Fruit fly (Drosophila melanogaster) whole organism, embryonic: ENCODE results near the gene Ugt49B2.

Experiments used
- Bgb ChIP-seq: fragments of 200-800 bp; sonication (Bioruptor generic); IDR thresholded peaks from 2 replicates; pipeline ENCODE4 v1.3.6; 2022; ENCODE audit warnings: missing biosample characterization, missing genetic modification characterization; ENCODE audit not compliant: partially characterized antibody
- CG10366 ChIP-seq: fragments of 200-800 bp; sonication (Bioruptor generic); IDR thresholded peaks from 2 replicates; pipeline ENCODE4 v1.3.6; 2022; ENCODE audit warnings: missing biosample characterization, missing genetic modification characterization
- CG12219 ChIP-seq: fragments of 200-800 bp; sonication (Bioruptor generic); optimal IDR thresholded peaks from 3 replicates; lab custom pipeline; 2018; ENCODE audit warnings: missing biosample characterization, mild to moderate bottlenecking, missing genetic modification characterization
- CG12299 ChIP-seq: fragments of 200-800 bp; sonication (Bioruptor generic); optimal IDR thresholded peaks from 2 replicates; lab custom pipeline; 2018; ENCODE audit warnings: missing biosample characterization, mild to moderate bottlenecking, missing genetic modification characterization
- CG14014 ChIP-seq: fragments of 200-800 bp; sonication (Bioruptor generic); IDR thresholded peaks from 2 replicates; pipeline ENCODE4 v1.3.6; 2022; ENCODE audit warnings: missing biosample characterization, missing genetic modification characterization
- CG14667 ChIP-seq: fragments of 200-800 bp; sonication (Bioruptor generic); IDR thresholded peaks from 2 replicates; pipeline ENCODE4 v1.3.6; 2022; ENCODE audit warnings: missing biosample characterization, missing genetic modification characterization
- CG16815 ChIP-seq: fragments of 200-800 bp; sonication (Bioruptor generic); optimal IDR thresholded peaks from 3 replicates; lab custom pipeline; 2017; ENCODE audit warnings: missing biosample characterization, mild to moderate bottlenecking, missing genetic modification characterization
- CG17568 ChIP-seq: fragments of 200-800 bp; sonication (Bioruptor generic); optimal IDR thresholded peaks from 2 replicates; lab custom pipeline; 2018; ENCODE audit warnings: missing biosample characterization, mild to moderate bottlenecking, missing genetic modification characterization, moderate library complexity
- CG1792 ChIP-seq: fragments of 200-800 bp; sonication (Bioruptor generic); optimal IDR thresholded peaks from 2 replicates; lab custom pipeline; 2016; ENCODE audit warnings: missing biosample characterization, missing genetic modification characterization
- CG30403 ChIP-seq: fragments of 200-800 bp; sonication (Bioruptor generic); optimal IDR thresholded peaks from 3 replicates; lab custom pipeline; 2016; ENCODE audit warnings: missing biosample characterization, missing genetic modification characterization
- CG3065 ChIP-seq: fragments of 200-800 bp; sonication (Bioruptor generic); optimal IDR thresholded peaks from 2 replicates; lab custom pipeline; 2016; ENCODE audit warnings: missing biosample characterization, missing genetic modification characterization
- CG31365 ChIP-seq: fragments of 200-800 bp; sonication (Bioruptor generic); optimal IDR thresholded peaks from 2 replicates; lab custom pipeline; 2018; ENCODE audit warnings: missing biosample characterization, mild to moderate bottlenecking, missing genetic modification characterization
- CG33557 ChIP-seq: fragments of 200-800 bp; sonication (Bioruptor generic); optimal IDR thresholded peaks from 2 replicates; lab custom pipeline; 2019; ENCODE audit warnings: missing biosample characterization, mild to moderate bottlenecking, missing genetic modification characterization, moderate library complexity
- CG4282 ChIP-seq: fragments of 200-800 bp; sonication (Bioruptor generic); optimal IDR thresholded peaks from 2 replicates; lab custom pipeline; 2016; ENCODE audit warnings: missing biosample characterization, missing genetic modification characterization
- CG7556 ChIP-seq: fragments of 200-800 bp; sonication (Bioruptor generic); optimal IDR thresholded peaks from 2 replicates; lab custom pipeline; 2017; ENCODE audit warnings: missing biosample characterization, mild to moderate bottlenecking, missing genetic modification characterization
- CG7786 ChIP-seq: fragments of 200-800 bp; sonication (Bioruptor generic); optimal IDR thresholded peaks from 2 replicates; lab custom pipeline; 2016; ENCODE audit warnings: missing biosample characterization, missing genetic modification characterization
- CG8281 ChIP-seq: fragments of 200-800 bp; sonication (Bioruptor generic); optimal IDR thresholded peaks from 2 replicates; lab custom pipeline; 2018; ENCODE audit warnings: missing biosample characterization, mild to moderate bottlenecking, missing genetic modification characterization, moderate library complexity
- CG8388 ChIP-seq: fragments of 200-800 bp; sonication (Bioruptor generic); optimal IDR thresholded peaks from 2 replicates; lab custom pipeline; 2019; ENCODE audit warnings: missing biosample characterization, mild to moderate bottlenecking, missing genetic modification characterization, moderate library complexity
- CG8924 ChIP-seq: fragments of 200-800 bp; optimal IDR thresholded peaks from 3 replicates; lab custom pipeline; 2019; ENCODE audit warnings: missing biosample characterization, mild to moderate bottlenecking, missing genetic modification characterization, moderate library complexity
- Camta ChIP-seq: fragments of 200-800 bp; sonication (Bioruptor generic); optimal IDR thresholded peaks from 2 replicates; lab custom pipeline; 2016; ENCODE audit warnings: missing biosample characterization, missing genetic modification characterization
- Dad ChIP-seq: fragments of 200-800 bp; sonication (Bioruptor generic); optimal IDR thresholded peaks from 3 replicates; lab custom pipeline; 2016; ENCODE audit warnings: missing biosample characterization, missing genetic modification characterization
- Dek ChIP-seq: fragments of 200-800 bp; sonication (Bioruptor generic); optimal IDR thresholded peaks from 3 replicates; lab custom pipeline; 2019; ENCODE audit warnings: missing biosample characterization, mild to moderate bottlenecking, missing genetic modification characterization, moderate library complexity
- Dip3 ChIP-seq: fragments of 200-800 bp; sonication (Bioruptor generic); optimal IDR thresholded peaks from 3 replicates; lab custom pipeline; 2016; ENCODE audit warnings: missing biosample characterization, missing genetic modification characterization
- E2f2 ChIP-seq: fragments of 200-800 bp; sonication (Bioruptor generic); IDR thresholded peaks from 2 replicates; pipeline ENCODE4 v1.3.6; 2022; ENCODE audit warnings: missing biosample characterization, missing genetic modification characterization
- Fer2 ChIP-seq: fragments of 200-800 bp; sonication (Bioruptor generic); optimal IDR thresholded peaks from 2 replicates; lab custom pipeline; 2018; ENCODE audit warnings: missing biosample characterization, mild to moderate bottlenecking, missing genetic modification characterization, moderate library complexity
- Gsc ChIP-seq: fragments of 200-800 bp; sonication (Bioruptor generic); IDR thresholded peaks from 2 replicates; pipeline ENCODE4 v1.3.6; 2022; ENCODE audit warnings: missing biosample characterization, missing genetic modification characterization
- Hmr ChIP-seq: fragments of 200-800 bp; sonication (Bioruptor generic); optimal IDR thresholded peaks from 3 replicates; lab custom pipeline; 2017; ENCODE audit warnings: mild to moderate bottlenecking, missing biosample characterization, missing genetic modification reagents, missing genetic modification characterization
- Hr39 ChIP-seq: fragments of >200 bp; optimal IDR thresholded peaks from 2 replicates; lab custom pipeline; 2017
- Kr ChIP-seq: fragments of 200-800 bp; sonication (Bioruptor generic); optimal IDR thresholded peaks from 2 replicates; lab custom pipeline; 2017; ENCODE audit warnings: missing biosample characterization, mild to moderate bottlenecking, missing genetic modification characterization
- Lpt ChIP-seq: fragments of >200 bp; optimal IDR thresholded peaks from 2 replicates; lab custom pipeline; 2018; ENCODE audit warnings: missing biosample characterization, missing genetic modification characterization
- Pdp1 ChIP-seq, 2 experiments: fragments of 200-800 bp; sonication (Bioruptor generic); optimal IDR thresholded peaks; 3 replicates each; lab custom pipeline; 2016; ENCODE audit warnings: missing biosample characterization in 2 of 2, missing genetic modification characterization in 2 of 2, mild to moderate bottlenecking in 1 of 2, moderate library complexity in 1 of 2
- amos ChIP-seq: fragments of 200-800 bp; sonication (Bioruptor generic); IDR thresholded peaks from 2 replicates; pipeline ENCODE4 v1.3.6; 2022; ENCODE audit warnings: missing biosample characterization, missing genetic modification characterization; ENCODE audit not compliant: partially characterized antibody
- ato ChIP-seq: fragments of 200-800 bp; sonication (Bioruptor generic); IDR thresholded peaks from 2 replicates; pipeline ENCODE4 v1.3.6; 2022; ENCODE audit warnings: missing biosample characterization, missing genetic modification characterization; ENCODE audit not compliant: partially characterized antibody
- bbx ChIP-seq: fragments of 200-800 bp; sonication (Bioruptor generic); IDR thresholded peaks from 2 replicates; pipeline ENCODE4 v1.3.6; 2022; ENCODE audit warnings: missing biosample characterization, missing genetic modification characterization; ENCODE audit not compliant: partially characterized antibody
- cg ChIP-seq: fragments of 200-800 bp; sonication (Bioruptor generic); optimal IDR thresholded peaks from 3 replicates; lab custom pipeline; 2019; ENCODE audit warnings: missing biosample characterization, mild to moderate bottlenecking, missing genetic modification characterization, moderate library complexity
- dati ChIP-seq: fragments of 200-800 bp; sonication (Bioruptor generic); IDR thresholded peaks from 2 replicates; pipeline ENCODE4 v1.3.6; 2022; ENCODE audit warnings: missing biosample characterization, missing genetic modification characterization
- dysf ChIP-seq: fragments of 200-800 bp; sonication (Bioruptor generic); IDR thresholded peaks from 3 replicates; pipeline ENCODE4 v1.3.6; 2022; ENCODE audit warnings: missing biosample characterization, missing genetic modification characterization
- gcm2 ChIP-seq: fragments of 200-800 bp; sonication (Bioruptor generic); optimal IDR thresholded peaks from 2 replicates; lab custom pipeline; 2016; ENCODE audit warnings: missing biosample characterization, missing genetic modification characterization
- gfzf ChIP-seq: fragments of 200-800 bp; sonication (Bioruptor generic); optimal IDR thresholded peaks from 2 replicates; lab custom pipeline; 2016; ENCODE audit warnings: missing biosample characterization, mild to moderate bottlenecking, missing genetic modification characterization, moderate library complexity
- hth ChIP-seq: fragments of >200 bp; optimal IDR thresholded peaks from 2 replicates; lab custom pipeline; 2017; ENCODE audit warnings: inconsistent platforms
- jumu ChIP-seq: fragments of 200-800 bp; sonication (Bioruptor generic); optimal IDR thresholded peaks from 3 replicates; lab custom pipeline; 2016; ENCODE audit warnings: missing biosample characterization, missing genetic modification characterization
- ken ChIP-seq: fragments of 200-800 bp; sonication (Bioruptor generic); IDR thresholded peaks from 3 replicates; pipeline ENCODE4 v1.3.6; 2022; ENCODE audit warnings: missing biosample characterization, missing genetic modification characterization
- nom ChIP-seq: fragments of 200-800 bp; sonication (Bioruptor generic); optimal IDR thresholded peaks from 2 replicates; lab custom pipeline; 2017; ENCODE audit warnings: missing biosample characterization, missing genetic modification characterization, mild to moderate bottlenecking, moderate library complexity, missing genetic modification reagents
- pan ChIP-seq, 4 experiments: fragments of >200 bp in 3 of 4; fragments of 200-800 bp in 1 of 4; sonication (Bioruptor generic) in 1 of 4; optimal IDR thresholded peaks in 3 of 4; IDR thresholded peaks in 1 of 4; 2 replicates each; pipeline versions ENCODE4 v1.3.6 to Lab custom; 2017 to 2022; ENCODE audit warnings: missing biosample characterization in 2 of 4, missing genetic modification characterization in 2 of 4, mixed read lengths in 1 of 4
- rib ChIP-seq: fragments of 200-800 bp; sonication (Bioruptor generic); IDR thresholded peaks from 2 replicates; pipeline ENCODE4 v1.3.6; 2022; ENCODE audit warnings: missing biosample characterization, missing genetic modification characterization
- so ChIP-seq: fragments of 200-800 bp; sonication (Bioruptor generic); IDR thresholded peaks from 3 replicates; pipeline ENCODE4 v1.3.6; 2022; ENCODE audit warnings: missing biosample characterization, missing genetic modification characterization
- stwl ChIP-seq: fragments of 200-800 bp; sonication (Bioruptor generic); optimal IDR thresholded peaks from 3 replicates; lab custom pipeline; 2018; ENCODE audit warnings: missing biosample characterization, mild to moderate bottlenecking, missing genetic modification characterization, moderate library complexity
- tup ChIP-seq: fragments of 200-800 bp; sonication (Bioruptor generic); optimal IDR thresholded peaks from 2 replicates; lab custom pipeline; 2016; ENCODE audit warnings: missing biosample characterization, mild to moderate bottlenecking, missing genetic modification characterization, moderate library complexity
- twi ChIP-seq: fragments of 200-800 bp; optimal IDR thresholded peaks from 2 replicates; lab custom pipeline; 2019; ENCODE audit warnings: missing biosample characterization, mild to moderate bottlenecking, missing genetic modification characterization, moderate library complexity
- vvl ChIP-seq: fragments of 200-800 bp; sonication (Bioruptor generic); IDR thresholded peaks from 2 replicates; pipeline ENCODE4 v1.3.6; 2022; ENCODE audit warnings: missing biosample characterization, missing genetic modification characterization

Ugt49B2 gene

dm6 chr3R:21376859-21377607 is 22.5 kb downstream of the Ugt49B2 start (continued):
- TF ChIP-seq so (no peak), Camta (GFP tag; lab: Kevin White, UChicago) (no peak), CG12219 (no peak), nom (GFP tag; lab: Kevin White, UChicago) (peak; percentile 30), CG3065 (no peak), CG31365 (no peak), CG33557 (GFP tag; lab: Kevin White, UChicago) (peak; percentile 39), CG16815 (GFP tag; lab: Kevin White, UChicago) (no peak), Fer2 (no peak), CG14667 (no peak), dysf (GFP tag; lab: Robert Waterston, UW) (no peak), CG10366 (GFP tag; lab: Robert Waterston, UW) (no peak), dati (GFP tag; lab: Robert Waterston, UW) (no peak), ato (peak; percentile 72), E2f2 (GFP tag; lab: Robert Waterston, UW) (peak; percentile 43), twi (tag; lab: Kevin White, UChicago) (no peak), amos (GFP tag; lab: Robert Waterston, UW) (peak; percentile 90), stwl (peak; percentile 50), Dek (peak; percentile 39), gcm2 (GFP tag; lab: Kevin White, UChicago) (no peak), jumu (GFP tag; lab: Kevin White, UChicago) (no peak), cg (GFP tag; lab: Kevin White, UChicago) (no peak), rib (GFP tag; lab: Robert Waterston, UW) (0 out of 2 replicates have a peak, but pooled peaks have one; percentile 12), Pdp1 (GFP tag; optimal IDR thresholded peaks at IDR 0.05; lab: Kevin White, UChicago) (peak in 1 of 2 experiments; percentile 15), Gsc (GFP tag; lab: Robert Waterston, UW) (no peak), Kr (no peak), Bgb (GFP tag; lab: Robert Waterston, UW) (peak; percentile 87), tup (GFP tag; lab: Kevin White, UChicago) (no peak), Dad (no peak), CG30403 (GFP tag; lab: Kevin White, UChicago) (peak; percentile 9), CG14014 (GFP tag; lab: Robert Waterston, UW) (no peak), CG8924 (tag; lab: Kevin White, UChicago) (peak; percentile 1), CG7556 (no peak), vvl (GFP tag; lab: Robert Waterston, UW) (no peak), CG12299 (tag; lab: Kevin White, UChicago) (peak; percentile 30), CG1792 (GFP tag; lab: Kevin White, UChicago) (no peak), Hr39 (lab: Kevin White, UChicago) (no peak), bbx (GFP tag; lab: Robert Waterston, UW) (peak; percentile 87), CG17568 (GFP tag; lab: Kevin White, UChicago) (no peak), hth (lab: Kevin White, UChicago) (no peak), CG7786 (GFP tag; lab: Kevin White, UChicago) (peak; percentile 6), Hmr (GFP tag; lab: Kevin White, UChicago) (no peak), Lpt (GFP tag; lab: Kevin White, UChicago) (no peak), CG8281 (no peak), ken (GFP tag; lab: Robert Waterston, UW) (no peak), CG4282 (GFP tag; lab: Kevin White, UChicago) (no peak), CG8388 (GFP tag; lab: Kevin White, UChicago) (no peak), Dip3 (GFP tag; lab: Kevin White, UChicago) (no peak), gfzf (GFP tag; lab: Kevin White, UChicago) (peak; percentile 51), pan (optimal IDR thresholded peaks at IDR 0.05; lab: Kevin White, UChicago) (no peak), pan (GFP tag; optimal IDR thresholded peaks at IDR 0.05 in 1 of 2, IDR thresholded peaks at IDR 0.05 in 1 of 2) (no peak)
